Fruit fly (Drosophila melanogaster) whole organism, embryonic: ENCODE measurements around the gene mus101.

ENCODE experiments used
- Abd-B ChIP-seq: fragments of 200-800 bp; sonication (Bioruptor generic); optimal IDR thresholded peaks from 2 replicates; lab custom pipeline; 2018; ENCODE audit warnings: missing biosample characterization, mild to moderate bottlenecking, missing genetic modification characterization, moderate library complexity
- Ada2b ChIP-seq: fragments of 200-800 bp; sonication (Bioruptor generic); IDR thresholded peaks from 2 replicates; pipeline ENCODE4 v1.3.6; 2022; ENCODE audit warnings: missing biosample characterization, missing genetic modification characterization
- CG10565 ChIP-seq: fragments of 200-800 bp; sonication (Bioruptor generic); optimal IDR thresholded peaks from 3 replicates; lab custom pipeline; 2016; ENCODE audit warnings: missing biosample characterization, mild to moderate bottlenecking, missing genetic modification characterization
- CG11247 ChIP-seq: fragments of 200-800 bp; sonication (Bioruptor generic); IDR thresholded peaks from 2 replicates; pipeline ENCODE4 v1.3.6; 2022; ENCODE audit warnings: missing biosample characterization, missing genetic modification characterization
- CG15479 ChIP-seq: fragments of 200-800 bp; sonication (Bioruptor generic); optimal IDR thresholded peaks from 3 replicates; lab custom pipeline; 2019; ENCODE audit warnings: missing biosample characterization, mild to moderate bottlenecking, missing genetic modification characterization, moderate library complexity
- CG15696 ChIP-seq: fragments of 200-800 bp; sonication (Bioruptor generic); optimal IDR thresholded peaks from 2 replicates; lab custom pipeline; 2019; ENCODE audit warnings: missing biosample characterization, mild to moderate bottlenecking, missing genetic modification characterization, moderate library complexity
- CG1647 ChIP-seq: fragments of 200-800 bp; sonication (Bioruptor generic); optimal IDR thresholded peaks from 3 replicates; lab custom pipeline; 2016; ENCODE audit warnings: missing biosample characterization, missing genetic modification characterization
- CG16779 ChIP-seq: fragments of 200-800 bp; sonication (Bioruptor generic); IDR thresholded peaks from 2 replicates; pipeline ENCODE4 v1.3.6; 2022; ENCODE audit warnings: missing biosample characterization, missing genetic modification characterization
- CG17802 ChIP-seq: fragments of 200-800 bp; sonication (Bioruptor generic); optimal IDR thresholded peaks from 2 replicates; lab custom pipeline; 2018; ENCODE audit warnings: missing biosample characterization, mild to moderate bottlenecking, missing genetic modification characterization, moderate library complexity
- CG17829 ChIP-seq: fragments of 200-800 bp; optimal IDR thresholded peaks from 2 replicates; lab custom pipeline; 2019; ENCODE audit warnings: missing biosample characterization, mild to moderate bottlenecking, missing genetic modification characterization, moderate library complexity
- CG2116 ChIP-seq: fragments of 200-800 bp; sonication (Bioruptor generic); optimal IDR thresholded peaks from 3 replicates; lab custom pipeline; 2018; ENCODE audit warnings: missing biosample characterization, mild to moderate bottlenecking, missing genetic modification characterization
- CG2199 ChIP-seq: fragments of 200-800 bp; sonication (Bioruptor generic); IDR thresholded peaks from 3 replicates; pipeline ENCODE4 v1.3.6; 2022; ENCODE audit warnings: missing biosample characterization, missing genetic modification characterization
- CG2202 ChIP-seq: fragments of 200-800 bp; sonication (Bioruptor generic); optimal IDR thresholded peaks from 2 replicates; lab custom pipeline; 2018; ENCODE audit warnings: missing biosample characterization, mild to moderate bottlenecking, missing genetic modification characterization
- CG2712 ChIP-seq: fragments of 200-800 bp; optimal IDR thresholded peaks from 3 replicates; lab custom pipeline; 2019; ENCODE audit warnings: missing biosample characterization, mild to moderate bottlenecking, missing genetic modification characterization, moderate library complexity
- CG3065 ChIP-seq: fragments of 200-800 bp; sonication (Bioruptor generic); optimal IDR thresholded peaks from 2 replicates; lab custom pipeline; 2016; ENCODE audit warnings: missing biosample characterization, missing genetic modification characterization
- CG32772 ChIP-seq: fragments of 200-800 bp; sonication (Bioruptor generic); IDR thresholded peaks from 2 replicates; pipeline ENCODE4 v1.3.6; 2022; ENCODE audit warnings: missing biosample characterization, missing genetic modification characterization
- CG3995 ChIP-seq: fragments of 200-800 bp; sonication (Bioruptor generic); optimal IDR thresholded peaks from 3 replicates; lab custom pipeline; 2016; ENCODE audit warnings: missing biosample characterization, missing genetic modification characterization
- CG7839 ChIP-seq: fragments of 200-800 bp; sonication (Bioruptor generic); optimal IDR thresholded peaks from 3 replicates; lab custom pipeline; 2018; ENCODE audit warnings: missing biosample characterization, mild to moderate bottlenecking, missing genetic modification characterization, moderate library complexity
- CG7987 ChIP-seq: fragments of 200-800 bp; sonication (Bioruptor generic); optimal IDR thresholded peaks from 2 replicates; lab custom pipeline; 2018; ENCODE audit warnings: missing biosample characterization, mild to moderate bottlenecking, missing genetic modification characterization, moderate library complexity
- CG8281 ChIP-seq: fragments of 200-800 bp; sonication (Bioruptor generic); optimal IDR thresholded peaks from 2 replicates; lab custom pipeline; 2018; ENCODE audit warnings: missing biosample characterization, mild to moderate bottlenecking, missing genetic modification characterization, moderate library complexity
- CG8478 ChIP-seq: fragments of >200 bp; optimal IDR thresholded peaks from 2 replicates; lab custom pipeline; 2018
- CG9609 ChIP-seq: fragments of 200-800 bp; sonication (Bioruptor generic); optimal IDR thresholded peaks from 3 replicates; lab custom pipeline; 2016; ENCODE audit warnings: missing biosample characterization, missing genetic modification characterization
- CG9817 ChIP-seq: fragments of 200-800 bp; sonication (Bioruptor generic); optimal IDR thresholded peaks from 2 replicates; lab custom pipeline; 2018; ENCODE audit warnings: missing biosample characterization, mild to moderate bottlenecking, missing genetic modification characterization, moderate library complexity
- CTCF ChIP-seq: fragments of 200-800 bp; sonication (Bioruptor generic); optimal IDR thresholded peaks from 2 replicates; lab custom pipeline; 2017; ENCODE audit warnings: missing biosample characterization, mild to moderate bottlenecking, missing genetic modification characterization, moderate library complexity
- E2f1 ChIP-seq: fragments of 200-800 bp; sonication (Bioruptor generic); IDR thresholded peaks from 2 replicates; pipeline ENCODE4 v1.3.6; 2022; ENCODE audit warnings: missing biosample characterization, missing genetic modification characterization
- GATAe ChIP-seq: fragments of 200-800 bp; sonication (Bioruptor generic); conservative IDR thresholded peaks from 2 replicates; pipeline ENCODE4 v1.3.6; 2022; ENCODE audit warnings: missing biosample characterization, missing genetic modification characterization
- HLH54F ChIP-seq: fragments of 200-800 bp; sonication (Bioruptor generic); optimal IDR thresholded peaks from 3 replicates; lab custom pipeline; 2016; ENCODE audit warnings: missing biosample characterization, missing genetic modification characterization
- Hmx ChIP-seq: fragments of 200-800 bp; sonication (Bioruptor generic); optimal IDR thresholded peaks from 2 replicates; lab custom pipeline; 2016; ENCODE audit warnings: missing biosample characterization, missing genetic modification characterization
- Mes4 ChIP-seq: fragments of 200-800 bp; sonication (Bioruptor generic); optimal IDR thresholded peaks from 2 replicates; lab custom pipeline; 2016; ENCODE audit warnings: missing biosample characterization, missing genetic modification characterization
- Nf-YA ChIP-seq: fragments of 200-800 bp; sonication (Bioruptor generic); IDR thresholded peaks from 2 replicates; pipeline ENCODE4 v1.3.6; 2022; ENCODE audit warnings: missing biosample characterization, missing genetic modification characterization
- Sox102F ChIP-seq: fragments of 200-800 bp; sonication (Bioruptor generic); optimal IDR thresholded peaks from 2 replicates; lab custom pipeline; 2018; ENCODE audit warnings: missing biosample characterization, mild to moderate bottlenecking, missing genetic modification characterization, moderate library complexity
- Spps ChIP-seq: fragments of 200-800 bp; sonication (Bioruptor generic); optimal IDR thresholded peaks from 2 replicates; lab custom pipeline; 2018; ENCODE audit warnings: missing biosample characterization, mild to moderate bottlenecking, missing genetic modification characterization
- Trl ChIP-seq, 3 experiments: fragments of >200 bp in 2 of 3; fragments of 200-800 bp in 1 of 3; sonication (Bioruptor generic) in 1 of 3; optimal IDR thresholded peaks; 2 replicates in 1 of 3; 3 replicates in 2 of 3; lab custom pipeline; 2016 to 2017; ENCODE audit warnings: missing biosample characterization in 1 of 3, missing genetic modification characterization in 1 of 3
- Usf ChIP-seq: fragments of 200-800 bp; sonication (Bioruptor generic); optimal IDR thresholded peaks from 2 replicates; lab custom pipeline; 2017; ENCODE audit warnings: missing genotype, missing biosample characterization, missing genetic modification characterization
- al ChIP-seq: fragments of 200-800 bp; sonication (Bioruptor generic); IDR thresholded peaks from 2 replicates; pipeline ENCODE4 v1.3.6; 2022; ENCODE audit warnings: missing biosample characterization, missing genetic modification characterization
- ase ChIP-seq: fragments of 200-800 bp; sonication (Bioruptor generic); IDR thresholded peaks from 3 replicates; pipeline ENCODE4 v1.3.6; 2022; ENCODE audit warnings: missing biosample characterization, missing genetic modification characterization
- bcd ChIP-seq: fragments of 200-800 bp; sonication (Bioruptor generic); optimal IDR thresholded peaks from 2 replicates; lab custom pipeline; 2017; ENCODE audit warnings: missing biosample characterization, mild to moderate bottlenecking, missing genetic modification characterization
- cwo ChIP-seq: fragments of 200-800 bp; sonication (Bioruptor generic); optimal IDR thresholded peaks from 3 replicates; lab custom pipeline; 2017; ENCODE audit warnings: missing biosample characterization, missing genetic modification characterization, mild to moderate bottlenecking, moderate library complexity, missing genetic modification reagents
- ind ChIP-seq: fragments of 200-800 bp; sonication (Bioruptor generic); optimal IDR thresholded peaks from 3 replicates; lab custom pipeline; 2016; ENCODE audit warnings: missing biosample characterization, missing genetic modification characterization
- ken ChIP-seq: fragments of 200-800 bp; sonication (Bioruptor generic); IDR thresholded peaks from 3 replicates; pipeline ENCODE4 v1.3.6; 2022; ENCODE audit warnings: missing biosample characterization, missing genetic modification characterization
- klu ChIP-seq: fragments of 200-800 bp; sonication (Bioruptor generic); IDR thresholded peaks from 2 replicates; pipeline ENCODE4 v1.3.6; 2022; ENCODE audit warnings: missing biosample characterization, missing genetic modification characterization
- lab ChIP-seq: fragments of 200-800 bp; sonication (Bioruptor generic); optimal IDR thresholded peaks from 3 replicates; lab custom pipeline; 2017; ENCODE audit warnings: missing biosample characterization, missing genetic modification characterization, mild to moderate bottlenecking, moderate library complexity, missing genetic modification reagents
- lbe ChIP-seq: fragments of 200-800 bp; sonication (Bioruptor generic); optimal IDR thresholded peaks from 2 replicates; lab custom pipeline; 2016; ENCODE audit warnings: missing biosample characterization, mild to moderate bottlenecking, missing genetic modification characterization
- nerfin-1 ChIP-seq: fragments of 200-800 bp; sonication (Bioruptor generic); optimal IDR thresholded peaks from 3 replicates; lab custom pipeline; 2019; ENCODE audit warnings: missing biosample characterization, mild to moderate bottlenecking, missing genetic modification characterization, moderate library complexity
- otp ChIP-seq: fragments of 200-800 bp; sonication (Bioruptor generic); IDR thresholded peaks from 3 replicates; pipeline ENCODE4, ENCODE4 v1.3.6; 2022; ENCODE audit warnings: missing biosample characterization, missing genetic modification characterization
- sna ChIP-seq: fragments of 200-800 bp; sonication (Bioruptor generic); IDR thresholded peaks from 2 replicates; pipeline ENCODE4 v1.3.6; 2022; ENCODE audit warnings: missing biosample characterization, missing genetic modification characterization; ENCODE audit not compliant: partially characterized antibody
- tin ChIP-seq: fragments of 200-800 bp; sonication (Bioruptor generic); optimal IDR thresholded peaks from 3 replicates; lab custom pipeline; 2016; ENCODE audit warnings: missing biosample characterization, missing genetic modification characterization
- trem ChIP-seq: fragments of 200-800 bp; optimal IDR thresholded peaks from 3 replicates; lab custom pipeline; 2019; ENCODE audit warnings: missing biosample characterization, mild to moderate bottlenecking, missing genetic modification characterization, moderate library complexity
- ttk ChIP-seq: fragments of 200-800 bp; sonication (Bioruptor generic); IDR thresholded peaks from 2 replicates; pipeline ENCODE4 v2.1.2; 2022; ENCODE audit warnings: missing biosample characterization, missing genetic modification characterization
- wdn ChIP-seq: fragments of 200-800 bp; sonication (Bioruptor generic); IDR thresholded peaks from 2 replicates; pipeline ENCODE4 v1.3.6; 2022; ENCODE audit warnings: missing biosample characterization, missing genetic modification characterization
- wek ChIP-seq: fragments of 200-800 bp; sonication (Bioruptor generic); optimal IDR thresholded peaks from 3 replicates; lab custom pipeline; 2018; ENCODE audit warnings: missing biosample characterization, mild to moderate bottlenecking, missing genetic modification characterization, moderate library complexity
- yki ChIP-seq: fragments of >200 bp; optimal IDR thresholded peaks from 3 replicates; lab custom pipeline; 2018
- zfh1 ChIP-seq: fragments of 200-800 bp; sonication (Bioruptor generic); IDR thresholded peaks from 3 replicates; pipeline ENCODE4 v1.3.6; 2022; ENCODE audit warnings: missing biosample characterization, missing genetic modification characterization

mus101 gene

DNA sequence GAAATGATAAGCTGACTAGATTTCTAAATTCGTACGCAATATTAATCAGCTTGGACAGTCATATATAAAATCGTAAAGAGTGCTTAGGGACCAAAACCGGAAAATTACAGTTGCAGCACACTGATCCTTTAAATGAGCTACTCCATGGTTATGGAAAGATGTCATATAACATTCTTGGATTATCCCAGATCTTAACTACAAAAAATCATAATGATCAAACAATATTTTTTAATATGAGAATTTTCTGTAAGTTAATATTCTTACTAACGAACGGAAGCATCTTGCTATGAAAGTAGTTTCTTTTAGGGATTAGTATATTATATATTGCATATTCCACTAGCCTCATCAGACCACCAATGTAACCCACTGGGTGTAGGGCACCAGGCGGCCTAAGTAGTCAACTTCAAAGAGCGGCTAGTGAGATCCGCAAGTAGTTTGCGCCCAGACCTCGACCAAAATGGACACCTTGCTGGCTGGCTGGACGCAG, 45.5 kb upstream of the mus101 start, which contains the start of gene CG11162 (continued):
- TF ChIP-seq ttk (no peak), CG2712 (tag; lab: Kevin White, UChicago) (no peak), CG15696 (no peak), lab (GFP tag; lab: Kevin White, UChicago) (peak; percentile 70), CG32772 (no peak), wek (no peak), CG8478 (lab: Kevin White, UChicago) (no peak), Nf-YA (GFP tag; lab: Robert Waterston, UW) (no peak), yki (lab: Kevin White, UChicago) (no peak), klu (GFP tag; lab: Robert Waterston, UW) (no peak), tin (no peak), CG7839 (tag; lab: Kevin White, UChicago) (peak; percentile 34), CG3995 (no peak), al (no peak), CG8281 (tag; lab: Kevin White, UChicago) (no peak), CG2199 (GFP tag; lab: Robert Waterston, UW) (no peak), GATAe (GFP tag; lab: Robert Waterston, UW) (no peak), ase (GFP tag; lab: Robert Waterston, UW) (no peak), Usf (GFP tag; lab: Kevin White, UChicago) (peak; percentile 29), ken (GFP tag; lab: Robert Waterston, UW) (no peak), CG1647 (GFP tag; lab: Kevin White, UChicago) (no peak), CG17829 (tag; lab: Kevin White, UChicago) (no peak), CG17802 (tag; lab: Kevin White, UChicago) (no peak), HLH54F (GFP tag; lab: Kevin White, UChicago) (peak; percentile 30), zfh1 (GFP tag; lab: Robert Waterston, UW) (no peak), bcd (peak; percentile 24), otp (GFP tag; lab: Robert Waterston, UW) (no peak), Hmx (GFP tag; lab: Kevin White, UChicago) (no peak), CTCF (no peak), CG2202 (tag; lab: Kevin White, UChicago) (no peak), cwo (GFP tag; lab: Kevin White, UChicago) (peak; percentile 75), CG3065 (GFP tag; lab: Kevin White, UChicago) (no peak), Trl (optimal IDR thresholded peaks at IDR 0.05; lab: Kevin White, UChicago) (no peak), Trl (GFP tag; optimal IDR thresholded peaks at IDR 0.05; lab: Kevin White, UChicago) (no peak), Mes4 (GFP tag; lab: Kevin White, UChicago) (no peak), sna (no peak), lbe (GFP tag; lab: Kevin White, UChicago) (no peak), trem (tag; lab: Kevin White, UChicago) (no peak), CG7987 (no peak), CG11247 (GFP tag; lab: Robert Waterston, UW) (no peak), CG15479 (GFP tag; lab: Kevin White, UChicago) (no peak), ind (GFP tag; lab: Kevin White, UChicago) (no peak), CG9817 (tag; lab: Kevin White, UChicago) (no peak), Abd-B (GFP tag; lab: Kevin White, UChicago) (no peak), wdn (GFP tag; lab: Robert Waterston, UW) (no peak), CG10565 (GFP tag; lab: Kevin White, UChicago) (no peak), nerfin-1 (tag; lab: Kevin White, UChicago) (no peak), Sox102F (GFP tag; lab: Kevin White, UChicago) (no peak), CG16779 (GFP tag; lab: Robert Waterston, UW) (no peak), Ada2b (GFP tag; lab: Robert Waterston, UW) (no peak), E2f1 (no peak), Spps (no peak), CG9609 (GFP tag; lab: Kevin White, UChicago) (no peak), CG2116 (GFP tag; lab: Kevin White, UChicago) (no peak)
